Worm (Caenorhabditis elegans) whole organism, young adult: ENCODE measurements around the gene sre-14.

Source experiments
- F23B12.7 ChIP-seq: sonication (generic microtip); optimal IDR thresholded peaks from 2 replicates; lab custom pipeline; 2017; ENCODE audit warnings: missing genetic modification characterization, mild to moderate bottlenecking, missing compliant biosample characterization, antibody characterized with exemption, moderate library complexity; ENCODE audit not compliant: insufficient read depth
- atf-7 ChIP-seq: sonication (generic microtip); optimal IDR thresholded peaks from 2 replicates; lab custom pipeline; 2017; ENCODE audit warnings: mild to moderate bottlenecking, missing genetic modification characterization, missing compliant biosample characterization
- attf-3 ChIP-seq: fragments of 200-800 bp; sonication (Bioruptor generic); conservative IDR thresholded peaks from 2 replicates; pipeline ENCODE4 v1.3.6; 2022; ENCODE audit warnings: missing genetic modification reagents, missing genetic modification characterization, missing compliant biosample characterization
- attf-6 ChIP-seq: fragments of 200-800 bp; sonication (Bioruptor generic); IDR thresholded peaks from 2 replicates; pipeline ENCODE4 v1.3.6; 2022; ENCODE audit warnings: missing genetic modification reagents, missing genetic modification characterization, missing compliant biosample characterization
- ccch-3 ChIP-seq: fragments of 200-800 bp; sonication (Bioruptor generic); optimal IDR thresholded peaks from 2 replicates; lab custom pipeline; 2018; ENCODE audit warnings: mild to moderate bottlenecking, missing genetic modification characterization, missing compliant biosample characterization
- hmg-1.2 ChIP-seq: fragments of 200-800 bp; sonication (Bioruptor generic); IDR thresholded peaks from 2 replicates; pipeline ENCODE4 v1.3.6; 2022; ENCODE audit warnings: missing genetic modification reagents, missing genetic modification characterization, missing compliant biosample characterization
- lin-26 ChIP-seq: fragments of 200-800 bp; sonication (Bioruptor generic); IDR thresholded peaks from 2 replicates; pipeline ENCODE4 v1.3.6; 2022; ENCODE audit warnings: missing genetic modification reagents, missing genetic modification characterization, missing compliant biosample characterization
- nfyb-1 ChIP-seq: fragments of 200-800 bp; sonication (Bioruptor generic); IDR thresholded peaks from 2 replicates; pipeline ENCODE4 v1.3.6; 2022; ENCODE audit warnings: missing genetic modification reagents, missing genetic modification characterization, missing compliant biosample characterization
- pha-4 ChIP-seq: fragments of 150-350 bp; sonication (generic microtip); optimal IDR thresholded peaks from 2 replicates; lab custom pipeline; 2014; ENCODE audit warnings: missing biosample characterization, missing genetic modification reagents, missing genetic modification characterization
- sdz-38 ChIP-seq: sonication (generic microtip); optimal IDR thresholded peaks from 2 replicates; lab custom pipeline; 2016; ENCODE audit warnings: missing genotype, missing genetic modification characterization, missing compliant biosample characterization
- snpc-4 ChIP-seq, 5 experiments: fragments of 150-350 bp in 1 of 5; sonication (generic microtip) in 4 of 5; optimal IDR thresholded peaks; 2 replicates each; lab custom pipeline; 2014 to 2018; ENCODE audit warnings: missing genetic modification characterization in 5 of 5, missing biosample characterization in 3 of 5, antibody characterized with exemption in 2 of 5, mild to moderate bottlenecking in 2 of 5, missing compliant biosample characterization in 2 of 5, missing genotype in 2 of 5, moderate library complexity in 2 of 5, missing genetic modification reagents in 1 of 5

DNA sequence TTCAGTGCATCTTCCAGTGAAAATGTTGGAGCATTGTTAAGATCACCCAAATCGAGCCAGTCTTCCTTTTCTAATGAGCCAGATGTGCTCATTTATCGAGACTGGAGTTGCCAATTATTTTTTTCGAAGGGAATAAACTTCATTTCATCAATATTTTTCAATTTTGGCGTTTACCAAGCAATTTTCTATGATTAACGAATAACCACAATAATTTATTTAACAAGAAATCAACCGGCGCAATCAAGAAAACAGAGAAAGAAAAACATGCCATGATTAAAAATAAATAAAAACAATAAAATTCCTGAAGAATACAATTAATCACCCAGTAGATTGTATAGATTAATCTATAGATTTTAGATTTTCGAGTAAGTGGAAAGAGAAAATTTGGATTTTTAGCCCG is 14.6 kb upstream of the sre-14 start, which contains the start of gene vps-8:
- TF ChIP-seq hmg-1.2 (no peak), pha-4 (no peak), sdz-38 (tag; lab: Kevin White, UChicago) (no peak), atf-7 (tag; lab: Kevin White, UChicago) (no peak), attf-6 (GFP tag; lab: Robert Waterston, UW) (no peak), lin-26 (GFP tag; lab: Robert Waterston, UW) (no peak), nfyb-1 (GFP tag; lab: Robert Waterston, UW) (no peak), F23B12.7 (tag; lab: Kevin White, UChicago) (no peak), attf-3 (GFP tag; lab: Robert Waterston, UW) (no peak), ccch-3 (GFP tag; lab: Kevin White, UChicago) (no peak), snpc-4 (GFP tag; optimal IDR thresholded peaks at IDR 0.05; lab: Kevin White, UChicago) (no peak), snpc-4 (tag; optimal IDR thresholded peaks at IDR 0.05; lab: Kevin White, UChicago) (no peak)
